Worm (Caenorhabditis elegans) whole organism, L4 larva: ENCODE results near the gene C18H2.5.

Experiments
- F10B5.3 ChIP-seq: sonication (generic microtip); optimal IDR thresholded peaks from 2 replicates; lab custom pipeline; 2016; ENCODE audit warnings: mild to moderate bottlenecking, missing genetic modification characterization, missing compliant biosample characterization
- F26F4.8 ChIP-seq: fragments of 200-800 bp; sonication (Bioruptor generic); conservative IDR thresholded peaks from 2 replicates; pipeline ENCODE4 v1.3.6; 2022; ENCODE audit warnings: missing genetic modification characterization, missing compliant biosample characterization
- Y105C5A.15 ChIP-seq: fragments of 200-800 bp; sonication (Bioruptor generic); IDR thresholded peaks from 2 replicates; pipeline ENCODE4 v1.3.6; 2022; ENCODE audit warnings: missing genetic modification characterization, missing compliant biosample characterization
- Y48G9A.11 ChIP-seq: fragments of 200-800 bp; sonication (Bioruptor generic); IDR thresholded peaks from 2 replicates; pipeline ENCODE4 v1.3.6; 2022; ENCODE audit warnings: missing genetic modification reagents, missing genetic modification characterization, missing compliant biosample characterization
- Y5F2A.4 ChIP-seq: fragments of 200-800 bp; sonication (Bioruptor generic); optimal IDR thresholded peaks from 2 replicates; lab custom pipeline; 2018; ENCODE audit warnings: mild to moderate bottlenecking, missing genetic modification characterization, missing compliant biosample characterization
- Y75B8A.6 ChIP-seq: fragments of 200-800 bp; sonication (Bioruptor generic); IDR thresholded peaks from 2 replicates; pipeline ENCODE4 v1.3.6; 2022; ENCODE audit warnings: missing genetic modification reagents, missing genetic modification characterization, missing compliant biosample characterization
- aha-1 ChIP-seq: fragments of 150-350 bp; peaks from one replicate; lab custom pipeline; 2014; ENCODE audit warnings: missing biosample characterization, missing genetic modification characterization
- ama-1 ChIP-seq: fragments of 150-350 bp; optimal IDR thresholded peaks from 2 replicates; lab custom pipeline; 2014; ENCODE audit warnings: inconsistent platforms, mixed read lengths
- arid-1 ChIP-seq: fragments of 200-800 bp; sonication (Bioruptor generic); conservative IDR thresholded peaks from 2 replicates; pipeline ENCODE4 v1.3.6; 2022; ENCODE audit warnings: missing genetic modification reagents, missing genetic modification characterization, missing compliant biosample characterization
- ceh-28 ChIP-seq: fragments of 150-350 bp; optimal IDR thresholded peaks from 2 replicates; lab custom pipeline; 2014; ENCODE audit warnings: missing biosample characterization, missing genetic modification reagents, missing genetic modification characterization
- ceh-32 ChIP-seq: sonication (generic microtip); optimal IDR thresholded peaks from 2 replicates; lab custom pipeline; 2016; ENCODE audit warnings: mild to moderate bottlenecking, missing genetic modification characterization, missing compliant biosample characterization; ENCODE audit not compliant: poor library complexity
- ceh-82 ChIP-seq: sonication (generic microtip); optimal IDR thresholded peaks from 2 replicates; lab custom pipeline; 2017; ENCODE audit warnings: missing biosample characterization, missing genetic modification characterization
- ces-1 ChIP-seq: fragments of 150-350 bp; sonication (generic microtip); optimal IDR thresholded peaks from 4 replicates; lab custom pipeline; 2014; ENCODE audit warnings: missing biosample characterization, missing genetic modification reagents, missing genetic modification characterization
- ctbp-1 ChIP-seq: fragments of 200-800 bp; sonication (Bioruptor generic); IDR thresholded peaks from 2 replicates; pipeline ENCODE4 v1.3.6; 2022; ENCODE audit warnings: missing genetic modification reagents, missing genetic modification characterization, missing compliant biosample characterization
- daf-12 ChIP-seq: fragments of 150-350 bp; optimal IDR thresholded peaks from 2 replicates; lab custom pipeline; 2014; ENCODE audit warnings: missing biosample characterization, missing genetic modification reagents, missing genetic modification characterization
- dmd-6 ChIP-seq: fragments of 200-800 bp; sonication (Bioruptor generic); IDR thresholded peaks from 2 replicates; pipeline ENCODE4 v1.3.6; 2022; ENCODE audit warnings: missing genetic modification reagents, missing genetic modification characterization, missing compliant biosample characterization
- dmd-9 ChIP-seq: fragments of 200-800 bp; sonication (Bioruptor generic); IDR thresholded peaks from 2 replicates; pipeline ENCODE4 v1.3.6; 2022; ENCODE audit warnings: missing genetic modification reagents, missing genetic modification characterization, missing compliant biosample characterization
- dpl-1 ChIP-seq: fragments of 150-350 bp; optimal IDR thresholded peaks from 2 replicates; lab custom pipeline; 2014; ENCODE audit warnings: missing biosample characterization, missing genetic modification reagents, missing genetic modification characterization
- egl-43 ChIP-seq: fragments of 200-800 bp; sonication (Bioruptor generic); IDR thresholded peaks from 2 replicates; pipeline ENCODE4 v1.3.6; 2022; ENCODE audit warnings: missing genetic modification reagents, missing genetic modification characterization, missing compliant biosample characterization
- fos-1 ChIP-seq: fragments of 150-350 bp; optimal IDR thresholded peaks from 2 replicates; lab custom pipeline; 2014; ENCODE audit warnings: missing biosample characterization, missing genetic modification characterization
- gei-8 ChIP-seq: fragments of 200-800 bp; sonication (Bioruptor generic); optimal IDR thresholded peaks from 2 replicates; lab custom pipeline; 2018; ENCODE audit warnings: mild to moderate bottlenecking, missing genetic modification characterization, missing compliant biosample characterization
- jun-1 ChIP-seq: fragments of 150-350 bp; optimal IDR thresholded peaks from 2 replicates; lab custom pipeline; 2014; ENCODE audit warnings: missing biosample characterization, missing genetic modification reagents, missing genetic modification characterization
- lim-7 ChIP-seq: fragments of 200-800 bp; sonication (Bioruptor generic); IDR thresholded peaks from 2 replicates; pipeline ENCODE4 v1.3.6; 2022; ENCODE audit warnings: missing genetic modification characterization, missing compliant biosample characterization
- lin-15B ChIP-seq: fragments of 150-350 bp; sonication (generic microtip); optimal IDR thresholded peaks from 3 replicates; lab custom pipeline; 2014; ENCODE audit warnings: missing biosample characterization, missing genetic modification characterization
- lin-29 ChIP-seq: fragments of 200-800 bp; sonication (Bioruptor generic); IDR thresholded peaks from 2 replicates; pipeline ENCODE4 v1.3.6; 2022; ENCODE audit warnings: missing genetic modification reagents, missing genetic modification characterization, missing compliant biosample characterization
- lin-39 ChIP-seq: fragments of 150-350 bp; optimal IDR thresholded peaks from 2 replicates; lab custom pipeline; 2014; ENCODE audit warnings: missing biosample characterization, missing genetic modification reagents, missing genetic modification characterization
- madf-5 ChIP-seq, 2 experiments: fragments of 200-800 bp; sonication (Bioruptor generic); IDR thresholded peaks; 2 replicates each; pipeline ENCODE4 v1.3.6; 2022; ENCODE audit warnings: missing compliant biosample characterization in 2 of 2, missing genetic modification characterization in 2 of 2
- madf-9 ChIP-seq: fragments of 200-800 bp; sonication (Bioruptor generic); conservative IDR thresholded peaks from 2 replicates; pipeline ENCODE4 v1.3.6; 2022; ENCODE audit warnings: missing genetic modification reagents, missing genetic modification characterization, missing compliant biosample characterization
- mdl-1 ChIP-seq, 2 experiments: fragments of 150-350 bp in 1 of 2; sonication (generic microtip) in 1 of 2; optimal IDR thresholded peaks; 2 replicates each; lab custom pipeline; 2014 to 2017; ENCODE audit warnings: missing biosample characterization in 2 of 2, missing genetic modification characterization in 2 of 2
- mdt-29 ChIP-seq: fragments of 200-800 bp; sonication (Bioruptor generic); IDR thresholded peaks from 2 replicates; pipeline ENCODE4 v1.3.6; 2022; ENCODE audit warnings: missing genetic modification reagents, missing genetic modification characterization, missing compliant biosample characterization
- mep-1 ChIP-seq: fragments of 150-350 bp; sonication (generic microtip); optimal IDR thresholded peaks from 3 replicates; lab custom pipeline; 2014; ENCODE audit warnings: missing biosample characterization, missing genetic modification characterization
- mes-2 ChIP-seq: sonication (generic microtip); optimal IDR thresholded peaks from 2 replicates; lab custom pipeline; 2016; ENCODE audit warnings: missing genotype, mild to moderate bottlenecking, missing genetic modification characterization, missing compliant biosample characterization; ENCODE audit not compliant: poor library complexity, severe bottlenecking
- nhr-11 ChIP-seq: fragments of 150-350 bp; optimal IDR thresholded peaks from 2 replicates; lab custom pipeline; 2014; ENCODE audit warnings: missing biosample characterization, missing genetic modification characterization
- nhr-111 ChIP-seq: fragments of 200-800 bp; sonication (Bioruptor generic); optimal IDR thresholded peaks from 2 replicates; lab custom pipeline; 2018; ENCODE audit warnings: mild to moderate bottlenecking, missing genetic modification characterization, missing compliant biosample characterization
- nhr-237 ChIP-seq: sonication (generic microtip); optimal IDR thresholded peaks from 2 replicates; lab custom pipeline; 2017; ENCODE audit warnings: missing biosample characterization, missing genetic modification characterization
- nhr-25 ChIP-seq: sonication (generic microtip); optimal IDR thresholded peaks from 2 replicates; lab custom pipeline; 2017; ENCODE audit warnings: missing genetic modification characterization, mild to moderate bottlenecking, missing compliant biosample characterization, antibody characterized with exemption, moderate library complexity, borderline replicate concordance; ENCODE audit not compliant: insufficient read depth
- nhr-41 ChIP-seq: fragments of 200-800 bp; sonication (Bioruptor generic); IDR thresholded peaks from 2 replicates; pipeline ENCODE4 v1.3.6; 2022; ENCODE audit warnings: missing genetic modification reagents, missing genetic modification characterization, missing compliant biosample characterization
- nhr-48 ChIP-seq: sonication (generic microtip); optimal IDR thresholded peaks from 2 replicates; lab custom pipeline; 2016; ENCODE audit warnings: mild to moderate bottlenecking, missing genetic modification characterization, missing compliant biosample characterization
- nhr-77 ChIP-seq: fragments of 150-350 bp; optimal IDR thresholded peaks from 2 replicates; lab custom pipeline; 2014; ENCODE audit warnings: missing biosample characterization, missing genetic modification characterization
- php-3 ChIP-seq: fragments of 200-800 bp; sonication (Bioruptor generic); IDR thresholded peaks from 2 replicates; pipeline ENCODE4 v1.3.6; 2022; ENCODE audit warnings: missing genetic modification reagents, missing genetic modification characterization, missing compliant biosample characterization
- pqm-1 ChIP-seq: sonication (generic microtip); optimal IDR thresholded peaks from 2 replicates; lab custom pipeline; 2017; ENCODE audit warnings: missing biosample characterization, missing genetic modification characterization
- set-16 ChIP-seq: fragments of 200-800 bp; sonication (Bioruptor generic); IDR thresholded peaks from 2 replicates; pipeline ENCODE4 v1.3.6; 2022; ENCODE audit warnings: missing genetic modification reagents, missing genetic modification characterization, missing compliant biosample characterization
- snpc-1.2 ChIP-seq: fragments of 200-800 bp; sonication (Bioruptor generic); IDR thresholded peaks from 2 replicates; pipeline ENCODE4 v1.3.6; 2022; ENCODE audit warnings: missing genetic modification reagents, missing genetic modification characterization, missing compliant biosample characterization
- tag-97 ChIP-seq: fragments of 200-800 bp; sonication (Bioruptor generic); IDR thresholded peaks from 2 replicates; pipeline ENCODE4 v1.3.6; 2022; ENCODE audit warnings: missing genetic modification characterization, missing compliant biosample characterization
- tra-1 ChIP-seq: fragments of 200-800 bp; sonication (Bioruptor generic); IDR thresholded peaks from 2 replicates; pipeline ENCODE4 v1.3.6; 2022; ENCODE audit warnings: missing genetic modification reagents, missing genetic modification characterization, missing compliant biosample characterization
- unc-62 ChIP-seq, 3 experiments: fragments of 150-350 bp in 1 of 3; sonication (generic microtip); optimal IDR thresholded peaks in 2 of 3; peaks in 1 of 3; 1 replicate in 1 of 3; 2 replicates in 2 of 3; lab custom pipeline; 2014 to 2017; ENCODE audit warnings: missing biosample characterization in 3 of 3, missing genetic modification characterization in 3 of 3, missing genetic modification reagents in 3 of 3, missing genotype in 1 of 3
- vab-7 ChIP-seq: fragments of 200-800 bp; sonication (Bioruptor generic); IDR thresholded peaks from 2 replicates; pipeline ENCODE4 v1.3.6; 2022; ENCODE audit warnings: missing genetic modification reagents, missing genetic modification characterization, missing compliant biosample characterization
- zag-1 ChIP-seq: fragments of 150-350 bp; optimal IDR thresholded peaks from 2 replicates; lab custom pipeline; 2014; ENCODE audit warnings: missing biosample characterization, missing genetic modification characterization
- zfp-3 ChIP-seq: fragments of 200-800 bp; sonication (Bioruptor generic); conservative IDR thresholded peaks from 2 replicates; pipeline ENCODE4 v1.3.6; 2022; ENCODE audit warnings: missing genetic modification reagents, missing genetic modification characterization, missing compliant biosample characterization
- ztf-7 ChIP-seq: fragments of 150-350 bp; optimal IDR thresholded peaks from 2 replicates; lab custom pipeline; 2014; ENCODE audit warnings: missing biosample characterization, missing genetic modification characterization

C18H2.5 gene

ce11 chrIII:7736806-7737205, 42.6 kb upstream of the C18H2.5 start:
- TF ChIP-seq zag-1: no peak
- TF ChIP-seq snpc-1.2 (GFP tag; lab: Robert Waterston, UW): 0 out of 2 replicates have a peak, but pooled peaks have one; percentile 8
- no peak; the same call in 1 of the 2 replicates for TF ChIP-seq arid-1 (GFP tag; lab: Robert Waterston, UW)
- TF ChIP-seq dmd-6: peak; percentile 22
- no peak for TF ChIP-seq ceh-32 (tag; lab: Kevin White, UChicago)
- no peak for TF ChIP-seq ztf-7 (tag; lab: Kevin White, UChicago)
- TF ChIP-seq ama-1 (lab: Kevin White, UChicago): no peak
- no peak for TF ChIP-seq daf-12 (tag; lab: Kevin White, UChicago)
- 0 out of 2 replicates have a peak, but pooled peaks have one; percentile 3 for TF ChIP-seq madf-9 (GFP tag; lab: Robert Waterston, UW)
- peak; percentile 16 for TF ChIP-seq Y5F2A.4 (GFP tag; lab: Kevin White, UChicago)
- TF ChIP-seq Y48G9A.11: peak; percentile 51; the same call in 1 of the 2 replicates
- peak; percentile 53; the same call in 1 of the 2 replicates for TF ChIP-seq zfp-3 (GFP tag; lab: Robert Waterston, UW)
- peak; percentile 40; the same call in 1 of the 2 replicates for TF ChIP-seq Y105C5A.15 (GFP tag; lab: Robert Waterston, UW)
- TF ChIP-seq fos-1 (tag; lab: Kevin White, UChicago): no peak
- no peak for TF ChIP-seq nhr-25 (tag; lab: Kevin White, UChicago)
- TF ChIP-seq php-3 (GFP tag; lab: Robert Waterston, UW): peak; percentile 45; the same call in 1 of the 2 replicates
- TF ChIP-seq mdt-29: 0 out of 2 replicates have a peak, but pooled peaks have one; percentile 41
- TF ChIP-seq lim-7 (GFP tag; lab: Robert Waterston, UW): peak; percentile 60
- TF ChIP-seq gei-8 (GFP tag; lab: Kevin White, UChicago): peak; percentile 44
- TF ChIP-seq tra-1: no peak
- TF ChIP-seq egl-43 (GFP tag; lab: Robert Waterston, UW): peak; percentile 67; the same call in 1 of the 2 replicates
- 0 out of 4 replicates have a peak, but pooled peaks of 1 of the 2 experiments have one; percentile 42 for TF ChIP-seq madf-5 (GFP tag; IDR thresholded peaks at IDR 0.05; lab: Robert Waterston, UW)
- TF ChIP-seq nhr-48 (tag; lab: Kevin White, UChicago): no peak
- TF ChIP-seq lin-39: no peak
- TF ChIP-seq vab-7: peak; percentile 14; the same call in 1 of the 2 replicates
- TF ChIP-seq nhr-77 (tag; lab: Kevin White, UChicago): no peak
- no peak for TF ChIP-seq set-16 (GFP tag; lab: Robert Waterston, UW)
- no peak for TF ChIP-seq nhr-237 (tag; lab: Kevin White, UChicago)
- TF ChIP-seq mes-2: peak; percentile 37
- 0 out of 2 replicates have a peak, but pooled peaks have one; percentile 45 for TF ChIP-seq ctbp-1
- no peak for TF ChIP-seq jun-1 (tag; lab: Kevin White, UChicago)

ce11 chrIII:7736003-7736402, 41.8 kb upstream of the C18H2.5 start:
- no peak for TF ChIP-seq pqm-1 (tag; lab: Kevin White, UChicago)
- no peak for TF ChIP-seq nhr-25 (tag; lab: Kevin White, UChicago)
- no peak for TF ChIP-seq dmd-9
- TF ChIP-seq nhr-41 (GFP tag; lab: Robert Waterston, UW): no peak
- no peak for TF ChIP-seq lim-7 (GFP tag; lab: Robert Waterston, UW)
- TF ChIP-seq tag-97 (GFP tag; lab: Robert Waterston, UW): no peak
- 0 out of 2 replicates have a peak, but pooled peaks have one; percentile 18 for TF ChIP-seq Y75B8A.6 (GFP tag; lab: Robert Waterston, UW)
- TF ChIP-seq php-3 (GFP tag; lab: Robert Waterston, UW): no peak
- no peak for TF ChIP-seq ceh-28 (tag; lab: Kevin White, UChicago)
- peak; percentile 76 for TF ChIP-seq aha-1 (tag; lab: Kevin White, UChicago)
- TF ChIP-seq ceh-82 (tag; lab: Kevin White, UChicago): no peak
- TF ChIP-seq F26F4.8: no peak
- no peak for TF ChIP-seq lin-15B (tag; lab: Kevin White, UChicago)
- no peak for TF ChIP-seq nhr-11 (tag; lab: Kevin White, UChicago)
- TF ChIP-seq nhr-111 (GFP tag; lab: Kevin White, UChicago): no peak
- TF ChIP-seq unc-62 (GFP tag; optimal IDR thresholded peaks at IDR 0.05 in 1 of 2; lab: Kevin White, UChicago): peak in 1 of 2 experiments; percentile 67
- TF ChIP-seq unc-62 (tag; optimal IDR thresholded peaks at IDR 0.05; lab: Kevin White, UChicago): no peak
- no peak for TF ChIP-seq dpl-1 (GFP tag; lab: Kevin White, UChicago)
- no peak for TF ChIP-seq Y48G9A.11
- no peak for TF ChIP-seq lin-29 (GFP tag; lab: Robert Waterston, UW)
- no peak for TF ChIP-seq mep-1 (tag; lab: Kevin White, UChicago)
- TF ChIP-seq mdl-1 (tag; optimal IDR thresholded peaks at IDR 0.05; lab: Kevin White, UChicago): no peak
- TF ChIP-seq F10B5.3 (tag; lab: Kevin White, UChicago): no peak
- no peak for TF ChIP-seq ces-1
